Worm (Caenorhabditis elegans): Measurements from ENCODE around the gene K08H2.3.

K08H2.3 gene

ce11 chrX:13250163-13250562, 13.0 kb downstream of the K08H2.3 start:
- no peak for TF ChIP-seq sox-2 (GFP tag; IDR thresholded peaks at IDR 0.05)
- no peak for TF ChIP-seq ceh-24 (tag; optimal IDR thresholded peaks at IDR 0.05)
- no peak for TF ChIP-seq ztf-16 (tag; optimal IDR thresholded peaks at IDR 0.05)
- TF ChIP-seq tbx-2 (tag; optimal IDR thresholded peaks at IDR 0.05), result no peak
- TF ChIP-seq ama-1 (optimal IDR thresholded peaks at IDR 0.05), result no peak
- TF ChIP-seq pqm-1 (tag; optimal IDR thresholded peaks at IDR 0.05), result no peak
- no peak for TF ChIP-seq T23F11.4 (GFP tag; optimal IDR thresholded peaks at IDR 0.05)
- TF ChIP-seq pha-2 (tag; optimal IDR thresholded peaks at IDR 0.05), result no peak
- no peak for TF ChIP-seq pros-1 (tag; optimal IDR thresholded peaks at IDR 0.05)
- TF ChIP-seq hlh-15 (tag; optimal IDR thresholded peaks at IDR 0.05), result no peak
- TF ChIP-seq ref-2 (tag; optimal IDR thresholded peaks at IDR 0.05), result no peak
- TF ChIP-seq hlh-13 (GFP tag; optimal IDR thresholded peaks at IDR 0.05), result no peak

ce11 chrX:13251354-13251843, 14.2 kb downstream of the K08H2.3 start:
- peak; percentile 50 for TF ChIP-seq ceh-18 (tag; optimal IDR thresholded peaks at IDR 0.05)
- no peak for TF ChIP-seq fkh-10 (GFP tag; optimal IDR thresholded peaks at IDR 0.05)
- peak; percentile 94 for TF ChIP-seq hlh-30 (tag; optimal IDR thresholded peaks at IDR 0.05; ENCODE audit: insufficient read depth)
- peak; percentile 12 for TF ChIP-seq ref-2 (tag; optimal IDR thresholded peaks at IDR 0.05)
- peak; percentile 16 for TF ChIP-seq ceh-19 (GFP tag; optimal IDR thresholded peaks at IDR 0.05)
- TF ChIP-seq rnt-1 (tag; optimal IDR thresholded peaks at IDR 0.05), result peak; percentile 51
- TF ChIP-seq pax-1 (tag; optimal IDR thresholded peaks at IDR 0.05), result no peak
- peak; percentile 9 for TF ChIP-seq F13H6.1 (tag; optimal IDR thresholded peaks at IDR 0.05)
- peak; percentile 56 for TF ChIP-seq sdc-2 (tag; optimal IDR thresholded peaks at IDR 0.05)
- TF ChIP-seq ceh-34 (tag; optimal IDR thresholded peaks at IDR 0.05), result peak; percentile 61
- TF ChIP-seq pros-1 (tag; optimal IDR thresholded peaks at IDR 0.05), result no peak
- TF ChIP-seq unc-42 (tag; optimal IDR thresholded peaks at IDR 0.05), result peak; percentile 41
- TF ChIP-seq zip-5 (tag; optimal IDR thresholded peaks at IDR 0.05), result no peak
- no peak for TF ChIP-seq unc-3 (GFP tag; conservative IDR thresholded peaks at IDR 0.05)
- TF ChIP-seq unc-3 (tag; optimal IDR thresholded peaks at IDR 0.05), result no peak
- peak; percentile 69 for TF ChIP-seq tbx-2 (tag; optimal IDR thresholded peaks at IDR 0.05)
- TF ChIP-seq nfya-1 (tag; optimal IDR thresholded peaks at IDR 0.05), result peak; percentile 70
- peak; percentile 19 for TF ChIP-seq ceh-48 (tag; optimal IDR thresholded peaks at IDR 0.05)
- peak; percentile 88 for TF ChIP-seq ceh-31 (tag; optimal IDR thresholded peaks at IDR 0.05)
- TF ChIP-seq unc-55 (GFP tag; optimal IDR thresholded peaks at IDR 0.05), result peak; percentile 83
- peak; percentile 29 for TF ChIP-seq dmd-4 (tag; optimal IDR thresholded peaks at IDR 0.05; ENCODE audit: borderline replicate concordance)
- TF ChIP-seq hlh-6 (tag; optimal IDR thresholded peaks at IDR 0.05), result peak; percentile 17
- peak; percentile 13 for TF ChIP-seq fkh-6 (tag; optimal IDR thresholded peaks at IDR 0.05)
- TF ChIP-seq elt-4 (tag; optimal IDR thresholded peaks at IDR 0.05), result no peak
- peak; percentile 14 for TF ChIP-seq ceh-2 (tag; optimal IDR thresholded peaks at IDR 0.05)
- TF ChIP-seq ets-4 (tag; optimal IDR thresholded peaks at IDR 0.05), result peak; percentile 7
- peak; percentile 10 for TF ChIP-seq dve-1 (tag; optimal IDR thresholded peaks at IDR 0.05)

- TF ChIP-seq ceh-2 (tag; optimal IDR thresholded peaks at IDR 0.05) (no peak), elt-4 (tag; optimal IDR thresholded peaks at IDR 0.05) (no peak), pax-1 (tag; optimal IDR thresholded peaks at IDR 0.05) (no peak), ztf-16 (tag; optimal IDR thresholded peaks at IDR 0.05) (no peak), mec-3 (tag; optimal IDR thresholded peaks at IDR 0.05; ENCODE audit: borderline replicate concordance) (no peak), ceh-18 (tag; optimal IDR thresholded peaks at IDR 0.05) (no peak), hlh-13 (GFP tag; optimal IDR thresholded peaks at IDR 0.05) (no peak), tbx-2 (tag; optimal IDR thresholded peaks at IDR 0.05) (no peak), syd-9 (tag; optimal IDR thresholded peaks at IDR 0.05) (no peak), hlh-8 (tag; optimal IDR thresholded peaks at IDR 0.05) (no peak), ceh-6 (GFP tag; optimal IDR thresholded peaks at IDR 0.05) (no peak), dmd-4 (tag; optimal IDR thresholded peaks at IDR 0.05; ENCODE audit: borderline replicate concordance) (no peak), unc-86 (tag; optimal IDR thresholded peaks at IDR 0.05) (no peak), nhr-232 (tag; optimal IDR thresholded peaks at IDR 0.05) (no peak), ceh-14 (tag; optimal IDR thresholded peaks at IDR 0.05) (no peak), lim-6 (tag; optimal IDR thresholded peaks at IDR 0.05) (no peak), elt-2 (tag; optimal IDR thresholded peaks at IDR 0.05) (no peak), ets-4 (tag; optimal IDR thresholded peaks at IDR 0.05) (no peak), C08G9.2 (tag; optimal IDR thresholded peaks at IDR 0.05) (no peak)
Measured at ce11 chrX:13251914-13252434, 14.8 kb downstream of the K08H2.3 start, which contains the start of gene nhr-32. Gene nhr-32, plus strand, starts transcription at chrX:13251964.
